Worm (Caenorhabditis elegans): ENCODE measurements around the gene nspa-8.
A peak's percentile ranks its signal among the peaks of the same experiment; 100 is the strongest.

Gene nspa-8

DNA sequence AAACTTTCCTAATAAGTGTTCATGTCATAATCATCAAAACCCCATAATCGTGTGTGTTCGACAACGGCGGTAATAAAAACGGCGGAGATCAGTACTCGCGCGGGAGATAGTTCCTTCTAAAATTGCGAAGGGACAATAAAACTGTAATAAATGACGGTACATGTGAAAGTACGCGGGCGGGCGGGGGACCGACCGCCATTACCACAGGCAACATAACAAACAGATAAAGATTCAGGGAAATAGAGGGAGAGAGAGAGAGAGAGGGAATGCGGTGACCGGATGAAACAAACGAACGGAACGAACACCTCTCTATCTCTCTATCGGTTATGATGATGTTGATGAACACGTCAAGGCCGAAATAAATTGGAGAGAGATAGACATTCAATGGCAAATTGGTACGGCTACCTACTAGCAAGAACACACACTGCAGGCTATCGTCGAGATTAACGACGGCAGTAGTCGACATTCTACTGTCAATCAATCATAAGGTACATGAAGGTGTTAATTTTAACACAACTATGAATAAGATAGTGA is 20.6 kb downstream of the nspa-8 start:
- TF ChIP-seq nhr-25 (tag; optimal IDR thresholded peaks at IDR 0.05) (peak; percentile 67), sea-2 (GFP tag; optimal IDR thresholded peaks at IDR 0.05) (no peak), lin-39 (tag; optimal IDR thresholded peaks at IDR 0.05) (peak; percentile 2)

- TF ChIP-seq lin-39 (tag; optimal IDR thresholded peaks at IDR 0.05) = peak; percentile 45
- TF ChIP-seq nhr-11 (tag; optimal IDR thresholded peaks at IDR 0.05) = peak; percentile 24
- TF ChIP-seq ama-1 (optimal IDR thresholded peaks at IDR 0.05) = no peak
Observed at ce11 chrV:14800402-14800801, 26.4 kb downstream of the nspa-8 start.

DNA sequence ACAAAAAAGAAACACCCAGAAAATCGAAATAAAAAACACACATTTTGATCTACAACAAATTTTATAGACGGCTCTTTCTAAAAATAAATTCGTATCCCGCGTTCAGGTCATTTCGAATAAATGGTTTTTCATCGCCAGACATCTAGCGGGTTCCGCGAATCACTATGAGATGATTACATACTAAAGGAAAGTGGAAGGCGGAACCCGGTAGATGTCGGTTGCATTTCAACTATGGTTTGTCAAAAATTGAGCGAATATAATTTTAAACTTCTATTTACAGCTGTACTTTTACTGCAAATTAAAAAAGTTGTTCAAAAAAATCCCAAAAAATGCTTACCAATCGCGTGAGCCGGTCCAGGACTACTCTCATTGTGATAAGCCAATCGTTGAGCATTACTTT is 29.0 kb downstream of the nspa-8 start:
- TF ChIP-seq mml-1 (tag; optimal IDR thresholded peaks at IDR 0.05) (no peak), elt-2 (tag; optimal IDR thresholded peaks at IDR 0.05) (no peak)

DNA sequence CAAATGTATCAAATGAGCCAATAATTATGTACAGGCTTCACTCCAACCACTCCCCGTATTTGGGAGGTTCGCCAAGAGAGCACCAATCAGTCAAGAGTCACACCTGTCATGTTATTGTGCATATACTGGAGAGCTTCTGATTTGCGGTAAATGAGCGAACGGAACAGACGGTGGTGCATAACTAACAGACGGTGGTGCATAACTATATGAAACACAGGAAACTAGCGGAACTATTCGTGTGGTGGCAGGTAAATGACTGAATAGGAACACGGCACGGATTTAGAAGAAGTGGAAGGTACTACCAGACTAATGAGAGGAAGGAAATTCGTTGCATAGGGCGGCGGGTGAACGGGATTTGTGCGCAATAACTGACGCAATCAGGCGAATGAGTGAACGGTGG is 33.8 kb downstream of the nspa-8 start:
- no peak for TF ChIP-seq nhr-23 (tag; optimal IDR thresholded peaks at IDR 0.05)
- no peak for TF ChIP-seq ceh-16 (tag; optimal IDR thresholded peaks at IDR 0.05)
- no peak for TF ChIP-seq elt-3 (tag; optimal IDR thresholded peaks at IDR 0.05)
- TF ChIP-seq lsy-12 (tag; optimal IDR thresholded peaks at IDR 0.05) = no peak
- no peak for TF ChIP-seq nhr-67 (tag; optimal IDR thresholded peaks at IDR 0.05)
- no peak for TF ChIP-seq lin-15B (tag; optimal IDR thresholded peaks at IDR 0.05)
- no peak for TF ChIP-seq aly-2 (tag; optimal IDR thresholded peaks at IDR 0.05)
- no peak for TF ChIP-seq jun-1 (tag; optimal IDR thresholded peaks at IDR 0.05)
- TF ChIP-seq ztf-11 (tag; optimal IDR thresholded peaks at IDR 0.05) = no peak
- TF ChIP-seq skn-1 (tag; optimal IDR thresholded peaks at IDR 0.05) = no peak

DNA sequence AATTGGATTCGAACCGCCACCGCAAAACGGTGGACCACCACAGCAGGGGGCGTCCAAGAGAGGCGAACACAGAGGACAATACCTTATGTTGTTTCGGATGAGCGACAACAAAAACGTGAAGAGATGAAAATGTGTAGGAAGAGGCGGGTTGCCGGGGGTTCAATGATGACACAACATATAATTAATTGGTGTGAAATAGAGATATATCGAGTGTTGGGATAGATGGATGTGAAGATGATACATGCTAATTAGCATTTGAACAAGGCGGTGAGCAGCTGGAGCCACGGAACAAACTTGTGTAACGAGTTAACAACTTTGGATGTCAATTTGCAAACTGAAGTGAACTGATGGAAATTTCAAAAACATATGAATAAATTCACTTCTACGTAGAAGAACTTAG is 34.5 kb downstream of the nspa-8 start:
- TF ChIP-seq ceh-16 (tag; optimal IDR thresholded peaks at IDR 0.05) = no peak
- no peak for TF ChIP-seq R02D3.7 (tag; optimal IDR thresholded peaks at IDR 0.05)
- no peak for TF ChIP-seq jun-1 (tag; optimal IDR thresholded peaks at IDR 0.05)
- no peak for TF ChIP-seq nhr-76 (tag; optimal IDR thresholded peaks at IDR 0.05)
- no peak for TF ChIP-seq eor-1 (tag; optimal IDR thresholded peaks at IDR 0.05)
- no peak for TF ChIP-seq ceh-9 (tag; optimal IDR thresholded peaks at IDR 0.05)
- TF ChIP-seq skn-1 (tag; optimal IDR thresholded peaks at IDR 0.05) = no peak
- TF ChIP-seq fkh-2 (tag; optimal IDR thresholded peaks at IDR 0.05) = no peak
- TF ChIP-seq fkh-10 (GFP tag; optimal IDR thresholded peaks at IDR 0.05) = no peak
- TF ChIP-seq nhr-11 (tag; optimal IDR thresholded peaks at IDR 0.05) = no peak
- TF ChIP-seq egl-27 (tag; optimal IDR thresholded peaks at IDR 0.05) = no peak
- TF ChIP-seq zag-1 (tag; optimal IDR thresholded peaks at IDR 0.05) = no peak
- TF ChIP-seq nhr-28 (tag; optimal IDR thresholded peaks at IDR 0.05) = no peak
- no peak for TF ChIP-seq lin-39 (tag; optimal IDR thresholded peaks at IDR 0.05)
- no peak for TF ChIP-seq aly-2 (tag; optimal IDR thresholded peaks at IDR 0.05)
- no peak for TF ChIP-seq mml-1 (tag; optimal IDR thresholded peaks at IDR 0.05)

ce11 chrV:14791703-14792102 is 35.1 kb downstream of the nspa-8 start:
- TF ChIP-seq nhr-43 (tag; optimal IDR thresholded peaks at IDR 0.05; ENCODE audit: poor library complexity, severe bottlenecking) (no peak), snpc-4 (tag; optimal IDR thresholded peaks at IDR 0.05) (no peak), nhr-11 (tag; optimal IDR thresholded peaks at IDR 0.05) (no peak), ceh-9 (tag; optimal IDR thresholded peaks at IDR 0.05) (no peak), mdl-1 (tag; optimal IDR thresholded peaks at IDR 0.05) (no peak), nhr-25 (tag; optimal IDR thresholded peaks at IDR 0.05) (no peak), pha-4 (tag; optimal IDR thresholded peaks at IDR 0.05) (no peak), nhr-67 (tag; optimal IDR thresholded peaks at IDR 0.05) (no peak), nhr-77 (tag; optimal IDR thresholded peaks at IDR 0.05) (no peak), ceh-16 (tag; optimal IDR thresholded peaks at IDR 0.05) (no peak), nhr-28 (tag; optimal IDR thresholded peaks at IDR 0.05) (no peak), elt-3 (tag; optimal IDR thresholded peaks at IDR 0.05) (no peak), ama-1 (optimal IDR thresholded peaks at IDR 0.05) (no peak)

DNA sequence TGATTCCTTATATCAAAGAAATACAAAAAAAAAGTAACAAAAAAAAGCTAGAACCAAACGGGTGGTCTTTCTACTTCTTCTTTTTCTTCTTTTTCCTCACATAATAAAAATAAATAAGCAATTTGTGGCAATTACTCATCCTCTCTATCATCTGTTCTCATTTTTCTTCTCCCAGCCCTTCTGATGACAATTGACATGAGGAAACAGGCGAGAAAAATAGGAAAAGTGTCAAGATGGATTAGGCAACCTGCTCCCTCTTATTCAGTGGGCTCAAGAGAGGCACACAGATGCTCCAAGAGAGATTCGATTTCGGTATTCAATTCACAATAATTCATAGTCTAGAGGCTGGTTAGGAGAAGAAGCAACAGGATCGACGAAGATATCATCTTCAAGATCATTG is 36.1 kb downstream of the nspa-8 start:
- TF ChIP-seq sea-2 (GFP tag; optimal IDR thresholded peaks at IDR 0.05) (no peak), lin-15B (tag; optimal IDR thresholded peaks at IDR 0.05) (no peak), ceh-82 (tag; optimal IDR thresholded peaks at IDR 0.05) (no peak), snpc-4 (tag; optimal IDR thresholded peaks at IDR 0.05) (no peak), ama-1 (optimal IDR thresholded peaks at IDR 0.05) (no peak), mml-1 (tag; optimal IDR thresholded peaks at IDR 0.05) (no peak), ztf-11 (tag; optimal IDR thresholded peaks at IDR 0.05) (no peak), R02D3.7 (tag; optimal IDR thresholded peaks at IDR 0.05) (no peak), aly-2 (tag; optimal IDR thresholded peaks at IDR 0.05) (no peak), nhr-25 (tag; optimal IDR thresholded peaks at IDR 0.05) (no peak), ceh-28 (tag; optimal IDR thresholded peaks at IDR 0.05) (no peak), egl-5 (tag; optimal IDR thresholded peaks at IDR 0.05) (no peak), fkh-10 (GFP tag; optimal IDR thresholded peaks at IDR 0.05) (no peak)
